Worm (Caenorhabditis elegans): Measurements from ENCODE around the gene F38B7.2.

F38B7.2 gene

DNA sequence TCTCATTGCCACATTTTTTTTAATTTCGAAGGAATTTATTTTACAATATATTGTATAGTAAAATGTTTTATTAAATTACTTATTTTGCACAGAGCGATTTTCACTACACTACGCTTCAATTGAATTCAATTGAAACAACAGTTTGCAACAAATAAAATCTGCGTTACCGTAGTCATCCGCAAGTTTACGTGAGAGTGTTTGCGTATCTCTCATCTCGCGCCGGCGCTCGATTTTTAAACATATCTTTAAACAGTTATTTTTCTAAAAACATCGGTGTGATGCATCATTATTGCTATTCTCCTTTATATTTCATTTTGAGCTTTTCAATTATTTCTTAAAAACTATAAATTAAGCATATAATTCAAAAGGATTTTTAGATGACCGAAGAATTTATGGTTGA lies 10.5 kb downstream of the F38B7.2 start, which contains the start of gene duo-1:
duo-1 (plus strand) TSS at position 371 of the 400 bp plus-strand sequence.
- no peak for TF ChIP-seq zip-5 (tag; optimal IDR thresholded peaks at IDR 0.05)
- no peak for TF ChIP-seq sox-2 (GFP tag; IDR thresholded peaks at IDR 0.05)
- TF ChIP-seq odd-2 (tag; optimal IDR thresholded peaks at IDR 0.05), result no peak
- TF ChIP-seq ahr-1 (tag; optimal IDR thresholded peaks at IDR 0.05), result no peak
- TF ChIP-seq ceh-31 (tag; optimal IDR thresholded peaks at IDR 0.05), result no peak
- no peak for TF ChIP-seq ttx-3 (tag; optimal IDR thresholded peaks at IDR 0.05)
- TF ChIP-seq elt-2 (tag; optimal IDR thresholded peaks at IDR 0.05), result no peak
- TF ChIP-seq K02D7.2 (tag; optimal IDR thresholded peaks at IDR 0.05), result no peak
- TF ChIP-seq npax-4 (tag; optimal IDR thresholded peaks at IDR 0.05), result no peak
- TF ChIP-seq tbx-2 (tag; optimal IDR thresholded peaks at IDR 0.05), result no peak
- TF ChIP-seq gmeb-2 (tag; optimal IDR thresholded peaks at IDR 0.05), result no peak
- TF ChIP-seq pha-2 (tag; optimal IDR thresholded peaks at IDR 0.05), result no peak
- TF ChIP-seq che-1 (tag; optimal IDR thresholded peaks at IDR 0.05), result no peak
- no peak for TF ChIP-seq sox-4 (tag; optimal IDR thresholded peaks at IDR 0.05)
- TF ChIP-seq madf-2 (tag; optimal IDR thresholded peaks at IDR 0.05), result no peak
- TF ChIP-seq pha-4 (tag; optimal IDR thresholded peaks at IDR 0.05), result no peak
- TF ChIP-seq rnt-1 (tag; optimal IDR thresholded peaks at IDR 0.05), result no peak
- no peak for TF ChIP-seq ceh-19 (GFP tag; optimal IDR thresholded peaks at IDR 0.05)
- no peak for TF ChIP-seq elt-4 (tag; optimal IDR thresholded peaks at IDR 0.05)
- TF ChIP-seq ceh-18 (tag; optimal IDR thresholded peaks at IDR 0.05), result no peak

DNA sequence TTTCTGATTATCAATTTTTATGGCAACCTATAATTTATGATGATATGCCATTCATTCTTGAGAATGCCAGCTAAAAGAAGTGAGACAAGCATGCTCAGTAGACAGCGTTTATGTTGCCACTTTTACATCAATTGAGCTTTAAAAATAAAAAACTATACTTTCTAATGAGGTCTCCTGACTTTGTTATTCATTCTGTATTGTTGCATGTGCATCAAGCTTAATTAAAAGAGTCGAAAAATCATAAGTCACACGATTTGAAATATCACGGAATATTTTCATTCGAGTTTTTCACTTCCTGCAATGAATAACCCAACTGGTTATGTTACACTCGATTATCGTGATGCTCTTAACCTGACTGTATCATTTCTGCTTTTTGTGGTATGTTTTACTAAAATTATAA lies 18.9 kb downstream of the F38B7.2 start, which contains the start of gene srx-86:
srx-86 (plus strand) TSS at position 301 of the 400 bp plus-strand sequence.
- TF ChIP-seq lim-6 (tag; optimal IDR thresholded peaks at IDR 0.05) (no peak), nhr-11 (tag; optimal IDR thresholded peaks at IDR 0.05) (no peak), pqm-1 (tag; optimal IDR thresholded peaks at IDR 0.05) (no peak), ceh-31 (tag; optimal IDR thresholded peaks at IDR 0.05) (no peak), fkh-6 (tag; optimal IDR thresholded peaks at IDR 0.05) (no peak), ceh-30 (tag; optimal IDR thresholded peaks at IDR 0.05) (no peak), ztf-16 (tag; optimal IDR thresholded peaks at IDR 0.05) (no peak), pha-4 (tag; optimal IDR thresholded peaks at IDR 0.05) (no peak), syd-9 (tag; optimal IDR thresholded peaks at IDR 0.05) (no peak), zip-5 (tag; optimal IDR thresholded peaks at IDR 0.05) (no peak), hlh-8 (tag; optimal IDR thresholded peaks at IDR 0.05) (no peak), F13H6.1 (tag; optimal IDR thresholded peaks at IDR 0.05) (no peak), eyg-1 (tag; optimal IDR thresholded peaks at IDR 0.05) (no peak), pag-3 (tag; optimal IDR thresholded peaks at IDR 0.05; ENCODE audit: borderline replicate concordance) (no peak), ceh-2 (tag; optimal IDR thresholded peaks at IDR 0.05) (no peak)

DNA sequence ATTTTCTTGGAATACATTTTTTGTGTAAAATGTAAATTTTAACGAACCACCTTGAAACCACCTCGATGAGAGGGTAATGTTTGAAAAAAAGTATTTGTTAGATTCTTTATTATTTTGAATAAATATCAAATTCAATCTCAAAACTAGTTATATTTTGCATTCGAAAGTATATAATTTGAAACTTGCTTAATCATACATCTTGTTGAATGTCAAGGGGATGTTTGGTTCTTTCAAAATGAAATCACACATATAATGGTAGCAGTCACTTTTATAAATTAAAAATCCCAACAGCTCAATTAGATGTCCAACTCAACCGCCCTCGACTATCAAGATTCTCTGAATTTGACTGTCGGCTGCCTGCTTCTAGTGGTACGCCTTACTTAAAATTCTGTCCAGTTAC lies 20.8 kb downstream of the F38B7.2 start, which contains the start of gene srx-87:
srx-87 (plus strand) TSS at position 301 of the 400 bp plus-strand sequence.
- no peak for TF ChIP-seq ceh-19 (GFP tag; optimal IDR thresholded peaks at IDR 0.05)
- no peak for TF ChIP-seq dmd-4 (tag; optimal IDR thresholded peaks at IDR 0.05; ENCODE audit: borderline replicate concordance)
- no peak for TF ChIP-seq ets-4 (tag; optimal IDR thresholded peaks at IDR 0.05)
- no peak for TF ChIP-seq odd-2 (tag; optimal IDR thresholded peaks at IDR 0.05)
- TF ChIP-seq nhr-11 (tag; optimal IDR thresholded peaks at IDR 0.05), result no peak
- no peak for TF ChIP-seq rnt-1 (tag; optimal IDR thresholded peaks at IDR 0.05)
- no peak for TF ChIP-seq unc-86 (tag; optimal IDR thresholded peaks at IDR 0.05)
- no peak for TF ChIP-seq pat-9 (tag; optimal IDR thresholded peaks at IDR 0.05)
- no peak for TF ChIP-seq ceh-31 (tag; optimal IDR thresholded peaks at IDR 0.05)
- no peak for TF ChIP-seq pag-3 (tag; optimal IDR thresholded peaks at IDR 0.05; ENCODE audit: borderline replicate concordance)
- no peak for TF ChIP-seq ama-1 (optimal IDR thresholded peaks at IDR 0.05)
- TF ChIP-seq eyg-1 (tag; optimal IDR thresholded peaks at IDR 0.05), result no peak
- no peak for TF ChIP-seq pros-1 (tag; optimal IDR thresholded peaks at IDR 0.05)
- TF ChIP-seq nhr-232 (tag; optimal IDR thresholded peaks at IDR 0.05), result no peak
- TF ChIP-seq ceh-45 (GFP tag; IDR thresholded peaks at IDR 0.05), result no peak
- TF ChIP-seq C08G9.2 (tag; optimal IDR thresholded peaks at IDR 0.05), result no peak
- no peak for TF ChIP-seq ttx-3 (tag; optimal IDR thresholded peaks at IDR 0.05)
- TF ChIP-seq lin-11 (tag; optimal IDR thresholded peaks at IDR 0.05), result no peak

All from whole organism, late embryonic.